Fruit fly (Drosophila melanogaster): ENCODE data around the gene CG42367.

Gene CG42367

DNA sequence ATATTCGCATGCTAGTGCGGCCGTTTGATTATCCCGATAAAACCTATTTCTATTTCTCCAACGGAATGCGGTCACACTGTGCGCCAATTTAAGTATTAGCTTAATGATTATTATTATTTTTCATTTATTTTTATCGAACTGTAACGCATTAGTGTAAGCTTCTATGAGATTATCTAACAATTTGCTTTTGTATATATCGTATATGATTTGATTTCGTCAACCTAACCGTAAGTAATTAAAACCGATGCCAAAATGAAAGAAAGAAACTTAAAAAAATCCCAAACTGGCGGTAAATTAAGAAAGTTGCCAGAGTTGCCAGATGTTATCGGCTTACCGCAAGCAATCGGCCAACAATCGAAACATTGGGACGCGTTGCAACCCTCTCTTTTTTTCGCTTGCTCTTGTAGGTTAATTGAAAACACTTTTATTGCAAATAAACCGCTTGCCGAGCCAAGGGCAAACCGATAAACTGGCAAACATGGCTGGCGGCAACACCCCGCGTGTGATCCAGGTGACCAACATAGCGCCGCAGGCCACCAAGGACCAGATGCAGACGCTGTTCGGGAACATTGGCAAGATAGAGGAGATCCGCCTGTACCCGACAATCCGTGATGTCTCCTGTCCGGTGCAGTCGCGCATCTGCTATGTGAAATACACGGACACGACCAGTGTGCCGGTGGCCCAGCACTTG, 17.7 kb upstream of the CG42367 start, which contains the start of the genes Etl1 and Srp54 (continued):
- TF ChIP-seq CG11093 (GFP tag; IDR thresholded peaks at IDR 0.05) = no peak
- TF ChIP-seq Gug (GFP tag; IDR thresholded peaks at IDR 0.05) = peak; percentile 39; the same call in 2 of the 4 replicates
- TF ChIP-seq mld (GFP tag; IDR thresholded peaks at IDR 0.05; ENCODE audit: partially characterized antibody) = no peak
- TF ChIP-seq CG11504 (tag; optimal IDR thresholded peaks at IDR 0.05) = peak; percentile 11
- no peak for TF ChIP-seq az2 (GFP tag; optimal IDR thresholded peaks at IDR 0.05)
- TF ChIP-seq GATAe (GFP tag; conservative IDR thresholded peaks at IDR 0.05) = no peak
- no peak for TF ChIP-seq Tbp (GFP tag; optimal IDR thresholded peaks at IDR 0.05)
- TF ChIP-seq zen (tag; optimal IDR thresholded peaks at IDR 0.05) = peak; percentile 49
- TF ChIP-seq CG18262 (tag; optimal IDR thresholded peaks at IDR 0.05) = no peak
- TF ChIP-seq CG15479 (GFP tag; optimal IDR thresholded peaks at IDR 0.05) = no peak
- TF ChIP-seq Myb (GFP tag; optimal IDR thresholded peaks at IDR 0.05) = peak; percentile 6
- peak; percentile 75 for TF ChIP-seq trem (tag; optimal IDR thresholded peaks at IDR 0.05)
- no peak for TF ChIP-seq Ptx1 (GFP tag; IDR thresholded peaks at IDR 0.05)
- no peak for TF ChIP-seq CHES-1-like (GFP tag; optimal IDR thresholded peaks at IDR 0.05)
- no peak for TF ChIP-seq tll (GFP tag; optimal IDR thresholded peaks at IDR 0.05)
- no peak for TF ChIP-seq bsh (GFP tag; optimal IDR thresholded peaks at IDR 0.05)
- peak; percentile 77 for TF ChIP-seq Dp (GFP tag; optimal IDR thresholded peaks at IDR 0.05)
- no peak for TF ChIP-seq CG6765 (GFP tag; optimal IDR thresholded peaks at IDR 0.05)
- TF ChIP-seq Poxn (GFP tag; IDR thresholded peaks at IDR 0.05) = no peak
- no peak for TF ChIP-seq CG2889 (GFP tag; IDR thresholded peaks at IDR 0.05)
- no peak for TF ChIP-seq Hey (tag; optimal IDR thresholded peaks at IDR 0.05)
- peak; percentile 35 for TF ChIP-seq Scr (GFP tag; IDR thresholded peaks at IDR 0.05; ENCODE audit: partially characterized antibody)
- peak; percentile 88 for TF ChIP-seq MESR4 (GFP tag; optimal IDR thresholded peaks at IDR 0.05)
- no peak for TF ChIP-seq dati (GFP tag; IDR thresholded peaks at IDR 0.05)
- no peak for TF ChIP-seq pros (GFP tag; optimal IDR thresholded peaks at IDR 0.05)
- no peak for TF ChIP-seq pum (GFP tag; optimal IDR thresholded peaks at IDR 0.05)
- TF ChIP-seq zfh1 (GFP tag; IDR thresholded peaks at IDR 0.05) = peak; percentile 22; the same call in 1 of the 3 replicates
- TF ChIP-seq dmrt11E (tag; optimal IDR thresholded peaks at IDR 0.05) = no peak
- no peak for TF ChIP-seq CG18619 (GFP tag; optimal IDR thresholded peaks at IDR 0.05)
- TF ChIP-seq MTF-1 (GFP tag; optimal IDR thresholded peaks at IDR 0.05; ENCODE audit: borderline replicate concordance) = no peak
- TF ChIP-seq stwl (tag; optimal IDR thresholded peaks at IDR 0.05) = peak; percentile 71
- TF ChIP-seq trh (GFP tag; optimal IDR thresholded peaks at IDR 0.05) = no peak
- peak in 1 of 2 experiments; percentile 8 for TF ChIP-seq crp (GFP tag; optimal IDR thresholded peaks at IDR 0.05)
- TF ChIP-seq scrt (GFP tag; optimal IDR thresholded peaks at IDR 0.05) = no peak
- no peak for TF ChIP-seq prd (optimal IDR thresholded peaks at IDR 0.05)
- no peak for TF ChIP-seq prd (GFP tag; IDR thresholded peaks at IDR 0.05)
- no peak for TF ChIP-seq Aef1 (GFP tag; IDR thresholded peaks at IDR 0.05)
- TF ChIP-seq ttk (GFP tag; IDR thresholded peaks at IDR 0.05) = no peak
- peak; percentile 9 for TF ChIP-seq Ets97D (GFP tag; optimal IDR thresholded peaks at IDR 0.05)
- TF ChIP-seq dan (GFP tag; IDR thresholded peaks at IDR 0.05) = no peak
- peak; percentile 39; the same call in 1 of the 2 replicates for TF ChIP-seq CG3847 (GFP tag; IDR thresholded peaks at IDR 0.05)
- no peak for TF ChIP-seq Awh (GFP tag; IDR thresholded peaks at IDR 0.05)
- TF ChIP-seq so (GFP tag; IDR thresholded peaks at IDR 0.05) = no peak
- no peak for TF ChIP-seq ash1 (GFP tag; optimal IDR thresholded peaks at IDR 0.05)
- TF ChIP-seq CG33557 (GFP tag; optimal IDR thresholded peaks at IDR 0.05) = no peak
- no peak for TF ChIP-seq Drgx (GFP tag; IDR thresholded peaks at IDR 0.05)
- TF ChIP-seq sr (GFP tag; IDR thresholded peaks at IDR 0.05) = no peak
- no peak for TF ChIP-seq eyg (GFP tag; optimal IDR thresholded peaks at IDR 0.05)
- no peak for TF ChIP-seq ftz-f1 (GFP tag; optimal IDR thresholded peaks at IDR 0.05)
- no peak for TF ChIP-seq CG32532 (GFP tag; IDR thresholded peaks at IDR 0.05)

All from whole organism, embryonic.